Worm (Caenorhabditis elegans) whole organism, early embryonic: ENCODE data around the gene smim-14.

Experiments
- ama-1 ChIP-seq: fragments of 150-350 bp; optimal IDR thresholded peaks from 2 replicates; lab custom pipeline; 2014
- ceh-13 ChIP-seq: fragments of 200-800 bp; sonication (Bioruptor generic); optimal IDR thresholded peaks from 2 replicates; lab custom pipeline; 2018; ENCODE audit warnings: mild to moderate bottlenecking, missing genetic modification characterization, missing compliant biosample characterization
- ceh-36 ChIP-seq: sonication (generic microtip); optimal IDR thresholded peaks from 2 replicates; lab custom pipeline; 2016; ENCODE audit warnings: missing genetic modification characterization, inconsistent platforms, missing compliant biosample characterization
- flt-1 ChIP-seq: fragments of 200-800 bp; sonication (Bioruptor generic); IDR thresholded peaks from 2 replicates; pipeline ENCODE4 v1.3.6; 2022; ENCODE audit warnings: missing genetic modification characterization, missing compliant biosample characterization
- hmbx-1 ChIP-seq: sonication (generic microtip); optimal IDR thresholded peaks from 2 replicates; lab custom pipeline; 2016; ENCODE audit warnings: mild to moderate bottlenecking, missing genetic modification characterization, missing compliant biosample characterization
- hnd-1 ChIP-seq: sonication (generic microtip); optimal IDR thresholded peaks from 2 replicates; lab custom pipeline; 2016; ENCODE audit warnings: missing genetic modification characterization, missing compliant biosample characterization
- pes-1 ChIP-seq: fragments of 200-800 bp; sonication (Bioruptor generic); IDR thresholded peaks from 2 replicates; pipeline ENCODE4 v1.3.6; 2022; ENCODE audit warnings: missing genetic modification reagents, missing genetic modification characterization, missing compliant biosample characterization
- scrt-1 ChIP-seq: fragments of 200-800 bp; sonication (Bioruptor generic); IDR thresholded peaks from 2 replicates; pipeline ENCODE4 v1.3.6; 2022; ENCODE audit warnings: missing genetic modification characterization, missing compliant biosample characterization

ce11 chrIII:3431385-3431784, 38.2 kb downstream of the smim-14 start, which contains the start of gene K01A11.1:
- TF ChIP-seq ceh-36 (tag; lab: Kevin White, UChicago) (no peak), ama-1 (no peak), scrt-1 (GFP tag; lab: Robert Waterston, UW) (no peak), hmbx-1 (tag; lab: Kevin White, UChicago) (no peak), hnd-1 (tag; lab: Kevin White, UChicago) (no peak), ceh-13 (GFP tag; lab: Kevin White, UChicago) (no peak), flt-1 (GFP tag; lab: Robert Waterston, UW) (no peak), pes-1 (no peak)
